Fruit fly (Drosophila melanogaster): ENCODE data around the gene tefu.
A peak's percentile ranks its signal among the peaks of the same experiment; 100 is the strongest.

tefu gene

DNA sequence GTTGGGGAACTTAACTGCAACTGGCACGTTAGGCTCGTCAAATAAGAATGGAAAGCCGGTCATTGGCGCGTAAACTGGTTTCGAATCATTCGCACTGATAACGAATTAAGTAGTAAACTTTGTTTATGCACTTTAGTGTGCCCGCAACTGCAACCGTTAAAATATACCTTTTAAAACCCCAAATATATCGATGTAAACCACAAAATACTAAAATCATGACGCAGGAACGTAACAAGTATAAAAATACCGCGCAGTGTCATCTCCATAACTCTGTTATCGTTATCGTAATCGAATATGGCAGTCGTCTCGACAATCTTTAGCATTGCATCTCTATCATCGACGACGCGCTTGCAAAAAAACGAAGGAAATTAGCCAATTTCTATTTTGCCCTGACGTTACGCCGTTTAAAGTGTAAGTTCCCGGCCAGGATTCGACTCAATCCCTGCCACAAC is 16.7 kb downstream of the tefu start, which contains the start of the genes CG31344 and Caf1-55:
TSS of gene CG31344 (minus strand) at position 51 of the 452 bp plus-strand sequence.
TSS of gene Caf1-55 (plus strand) at position 298 of the 452 bp plus-strand sequence.
- TF ChIP-seq pzg (GFP tag; optimal IDR thresholded peaks at IDR 0.05), result peak; percentile 98
- peak; percentile 0 for TF ChIP-seq CG1602 (GFP tag; optimal IDR thresholded peaks at IDR 0.05)
- TF ChIP-seq toy (GFP tag; IDR thresholded peaks at IDR 0.05), result no peak
- TF ChIP-seq CG30403 (GFP tag; optimal IDR thresholded peaks at IDR 0.05), result peak; percentile 18
- TF ChIP-seq CG1024 (GFP tag; IDR thresholded peaks at IDR 0.05), result no peak
- peak; percentile 76 for TF ChIP-seq Lhr (GFP tag; optimal IDR thresholded peaks at IDR 0.05)
- peak; percentile 85 for TF ChIP-seq CG2116 (GFP tag; optimal IDR thresholded peaks at IDR 0.05)
- no peak for TF ChIP-seq en (GFP tag; optimal IDR thresholded peaks at IDR 0.05)
- peak; percentile 91 for TF ChIP-seq CG11560 (tag; IDR thresholded peaks at IDR 0.05)
- TF ChIP-seq nerfin-2 (GFP tag; IDR thresholded peaks at IDR 0.05; ENCODE audit: partially characterized antibody), result peak; percentile 83
- TF ChIP-seq wek (GFP tag; optimal IDR thresholded peaks at IDR 0.05), result no peak
- TF ChIP-seq ap (GFP tag; IDR thresholded peaks at IDR 0.05), result no peak
- no peak for TF ChIP-seq CG11085 (GFP tag; IDR thresholded peaks at IDR 0.05)
- no peak for TF ChIP-seq D19A (tag; optimal IDR thresholded peaks at IDR 0.05)
- TF ChIP-seq stwl (tag; optimal IDR thresholded peaks at IDR 0.05), result peak; percentile 69
- TF ChIP-seq CG10267 (tag; optimal IDR thresholded peaks at IDR 0.05), result peak; percentile 37
- peak; percentile 84 for TF ChIP-seq bbx (GFP tag; IDR thresholded peaks at IDR 0.05; ENCODE audit: partially characterized antibody)
- peak; percentile 82 for TF ChIP-seq MBD-R2 (GFP tag; IDR thresholded peaks at IDR 0.05)
- TF ChIP-seq CG13123 (GFP tag; optimal IDR thresholded peaks at IDR 0.05), result no peak
- no peak for TF ChIP-seq lov (optimal IDR thresholded peaks at IDR 0.05)
- TF ChIP-seq lov (GFP tag; IDR thresholded peaks at IDR 0.05), result no peak
- peak; percentile 74 for TF ChIP-seq Scr (GFP tag; IDR thresholded peaks at IDR 0.05; ENCODE audit: partially characterized antibody)
- TF ChIP-seq CG2712 (tag; optimal IDR thresholded peaks at IDR 0.05), result peak; percentile 42
- TF ChIP-seq Adf1 (GFP tag; IDR thresholded peaks at IDR 0.05), result no peak; the same call in 1 of the 2 replicates
- no peak for TF ChIP-seq BtbVII (GFP tag; optimal IDR thresholded peaks at IDR 0.05)
- TF ChIP-seq tx (GFP tag; optimal IDR thresholded peaks at IDR 0.05), result peak; percentile 24
- no peak for TF ChIP-seq Kr (GFP tag; optimal IDR thresholded peaks at IDR 0.05)
- TF ChIP-seq CG13287 (GFP tag; IDR thresholded peaks at IDR 0.05; ENCODE audit: partially characterized antibody), result peak; percentile 92
- TF ChIP-seq tna (GFP tag; IDR thresholded peaks at IDR 0.05; ENCODE audit: partially characterized antibody), result peak; percentile 44; the same call in 1 of the 2 replicates
- TF ChIP-seq zen2 (GFP tag; IDR thresholded peaks at IDR 0.05; ENCODE audit: partially characterized antibody), result peak; percentile 76
- peak; percentile 79; the same call in 2 of the 3 replicates for TF ChIP-seq CG7963 (GFP tag; IDR thresholded peaks at IDR 0.05; ENCODE audit: partially characterized antibody)
- TF ChIP-seq peb (GFP tag; IDR thresholded peaks at IDR 0.05), result no peak
- no peak for TF ChIP-seq CG14965 (GFP tag; optimal IDR thresholded peaks at IDR 0.05; ENCODE audit: borderline replicate concordance)
- TF ChIP-seq CG3838 (GFP tag; optimal IDR thresholded peaks at IDR 0.05), result no peak
- peak; percentile 92 for TF ChIP-seq Dref (GFP tag; IDR thresholded peaks at IDR 0.05)
- TF ChIP-seq trem (tag; optimal IDR thresholded peaks at IDR 0.05), result peak; percentile 85
- peak; percentile 70 for TF ChIP-seq sens (GFP tag)
- no peak for TF ChIP-seq ttk (GFP tag; IDR thresholded peaks at IDR 0.05)
- peak; percentile 74 for TF ChIP-seq CG12659 (GFP tag; optimal IDR thresholded peaks at IDR 0.05)
- peak; percentile 68 for TF ChIP-seq CG15514 (GFP tag; optimal IDR thresholded peaks at IDR 0.05)
- TF ChIP-seq CG14860 (GFP tag; IDR thresholded peaks at IDR 0.05; ENCODE audit: partially characterized antibody), result peak; percentile 61; the same call in 2 of the 3 replicates
- TF ChIP-seq pho (GFP tag; optimal IDR thresholded peaks at IDR 0.05), result peak; percentile 51
- peak; percentile 78 for TF ChIP-seq amos (GFP tag; IDR thresholded peaks at IDR 0.05; ENCODE audit: partially characterized antibody)
- TF ChIP-seq CG17361 (GFP tag; IDR thresholded peaks at IDR 0.05), result no peak
- TF ChIP-seq ken (GFP tag; IDR thresholded peaks at IDR 0.05), result peak; percentile 16; the same call in 1 of the 3 replicates
- no peak for TF ChIP-seq CG9609 (GFP tag; optimal IDR thresholded peaks at IDR 0.05)
- peak; percentile 71 for TF ChIP-seq CG16813 (GFP tag; IDR thresholded peaks at IDR 0.05; ENCODE audit: partially characterized antibody)
- TF ChIP-seq ERR (GFP tag; optimal IDR thresholded peaks at IDR 0.05), result no peak
- TF ChIP-seq gro (GFP tag; optimal IDR thresholded peaks at IDR 0.05), result peak; percentile 26
- peak; percentile 32 for TF ChIP-seq CG15601 (tag; optimal IDR thresholded peaks at IDR 0.05)

Measured in whole organism, embryonic.